Worm (Caenorhabditis elegans): Measurements from ENCODE around the gene slc-9B.1.

Gene slc-9B.1

DNA sequence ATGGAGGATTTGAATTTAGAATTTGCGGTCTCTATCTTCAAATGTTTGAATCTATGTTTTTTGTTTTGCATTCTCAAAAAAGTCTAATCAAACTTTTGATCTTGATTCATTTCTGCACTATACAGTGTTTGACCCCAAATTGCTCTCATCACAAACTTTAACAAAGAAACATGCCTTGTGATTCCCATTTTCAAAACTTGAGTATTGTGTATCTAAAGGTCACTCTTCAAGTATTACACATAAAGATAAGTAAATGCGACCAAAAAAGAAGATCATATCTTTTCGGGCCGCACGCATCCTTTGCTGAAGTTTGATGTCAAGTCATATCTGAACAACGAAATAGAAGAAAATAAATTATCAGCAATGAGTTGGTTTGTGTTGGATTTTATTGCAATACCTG lies 22.5 kb downstream of the slc-9B.1 start:
- TF ChIP-seq tbx-11 (GFP tag; IDR thresholded peaks at IDR 0.05) = no peak
- no peak for TF ChIP-seq flt-1 (GFP tag; IDR thresholded peaks at IDR 0.05)
- TF ChIP-seq ceh-36 (tag; optimal IDR thresholded peaks at IDR 0.05) = no peak

DNA sequence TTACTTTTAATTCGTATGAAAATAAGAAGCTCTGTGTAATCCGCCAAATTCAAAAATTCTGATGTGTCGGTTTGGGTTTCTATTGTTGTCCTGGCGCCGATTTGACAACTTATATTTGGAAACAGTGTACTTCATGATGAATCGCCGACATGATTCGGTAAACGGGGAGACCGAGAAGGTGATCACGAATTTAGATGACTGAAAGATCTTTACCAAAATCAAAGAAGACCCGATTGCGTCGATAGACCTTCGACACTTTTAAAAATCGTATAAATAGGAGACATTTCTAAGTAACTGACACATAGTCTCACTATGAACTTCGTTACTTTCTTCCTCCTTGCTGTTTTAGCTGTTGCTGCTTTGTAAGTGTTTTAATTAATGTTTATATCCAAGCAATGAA lies 23.0 kb downstream of the slc-9B.1 start, which contains the start of gene fip-5:
Gene fip-5, plus strand, starts transcription at position 312 of the 400 bp plus-strand sequence.
- TF ChIP-seq sea-1 (GFP tag; conservative IDR thresholded peaks at IDR 0.05) (no peak), ceh-13 (GFP tag; optimal IDR thresholded peaks at IDR 0.05) (no peak), hnd-1 (tag; optimal IDR thresholded peaks at IDR 0.05) (no peak), F13C5.2 (tag; optimal IDR thresholded peaks at IDR 0.05) (no peak), ceh-36 (tag; optimal IDR thresholded peaks at IDR 0.05) (no peak), tbx-37 (GFP tag; conservative IDR thresholded peaks at IDR 0.05) (no peak), flt-1 (GFP tag; IDR thresholded peaks at IDR 0.05) (no peak), ama-1 (optimal IDR thresholded peaks at IDR 0.05) (no peak), hmbx-1 (tag; optimal IDR thresholded peaks at IDR 0.05) (no peak), hmg-4 (GFP tag; optimal IDR thresholded peaks at IDR 0.05) (no peak), scrt-1 (GFP tag; IDR thresholded peaks at IDR 0.05) (no peak)

DNA sequence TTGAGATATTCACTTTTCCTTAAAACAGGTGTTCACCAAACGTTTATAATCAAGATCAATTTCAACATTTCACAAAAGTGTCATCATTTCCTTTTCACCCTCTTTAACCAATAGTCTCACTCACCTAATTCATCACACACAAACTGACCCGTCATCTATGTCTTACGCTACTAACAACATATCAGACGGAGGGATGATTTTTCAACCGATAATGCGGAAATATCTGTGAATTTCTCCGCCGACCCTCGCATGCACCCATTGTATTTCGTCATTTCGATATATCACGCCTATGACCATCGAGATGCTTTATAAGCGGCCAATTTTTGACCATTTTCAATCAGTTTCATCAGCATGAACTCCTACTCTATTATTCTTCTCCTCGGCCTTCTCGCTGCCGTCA lies 24.8 kb downstream of the slc-9B.1 start, which contains the start of gene fipr-21:
Gene fipr-21, plus strand, starts transcription at position 352 of the 400 bp plus-strand sequence.
- TF ChIP-seq hmbx-1 (tag; optimal IDR thresholded peaks at IDR 0.05) (no peak), hnd-1 (tag; optimal IDR thresholded peaks at IDR 0.05) (no peak), tra-4 (tag; optimal IDR thresholded peaks at IDR 0.05) (no peak), aly-1 (tag; optimal IDR thresholded peaks at IDR 0.05) (no peak), ets-7 (tag; optimal IDR thresholded peaks at IDR 0.05) (no peak), F13C5.2 (tag; optimal IDR thresholded peaks at IDR 0.05) (no peak), B0310.2 (tag; optimal IDR thresholded peaks at IDR 0.05) (no peak), hmg-4 (GFP tag; optimal IDR thresholded peaks at IDR 0.05) (no peak), ceh-36 (tag; optimal IDR thresholded peaks at IDR 0.05) (no peak), tbx-37 (GFP tag; conservative IDR thresholded peaks at IDR 0.05) (no peak), tbx-11 (GFP tag; IDR thresholded peaks at IDR 0.05) (no peak), ceh-13 (GFP tag; optimal IDR thresholded peaks at IDR 0.05) (no peak), sea-1 (GFP tag; conservative IDR thresholded peaks at IDR 0.05) (no peak), scrt-1 (GFP tag; IDR thresholded peaks at IDR 0.05) (no peak), ama-1 (optimal IDR thresholded peaks at IDR 0.05) (no peak), pes-1 (GFP tag; IDR thresholded peaks at IDR 0.05) (no peak)

DNA sequence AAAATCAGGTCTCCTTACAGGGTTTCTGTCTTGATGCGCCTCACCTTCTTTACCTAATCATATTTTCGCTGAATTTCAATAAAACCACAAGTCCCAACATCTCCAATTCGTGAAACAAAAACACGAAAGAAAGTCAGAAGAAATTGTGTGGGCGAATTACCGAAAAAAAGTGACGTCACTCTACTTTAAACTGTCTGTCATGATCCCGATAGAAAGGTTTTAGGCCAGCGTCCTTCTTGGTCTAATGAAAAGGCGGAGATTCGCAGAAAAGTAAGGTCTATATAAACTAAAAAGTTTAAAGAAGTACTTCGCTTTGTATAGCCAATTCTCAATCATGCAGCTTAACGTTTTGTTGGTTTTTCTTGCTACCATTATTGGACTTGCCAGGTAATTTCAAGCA lies 26.9 kb downstream of the slc-9B.1 start, which contains the start of gene cnc-8:
Gene cnc-8, plus strand, starts transcription at position 307 of the 400 bp plus-strand sequence.
- TF ChIP-seq tra-4 (tag; optimal IDR thresholded peaks at IDR 0.05) = no peak
- TF ChIP-seq hmg-4 (GFP tag; optimal IDR thresholded peaks at IDR 0.05) = no peak
- TF ChIP-seq hmbx-1 (tag; optimal IDR thresholded peaks at IDR 0.05) = no peak
- no peak for TF ChIP-seq ama-1 (optimal IDR thresholded peaks at IDR 0.05)
- no peak for TF ChIP-seq tbx-11 (GFP tag; IDR thresholded peaks at IDR 0.05)
- TF ChIP-seq scrt-1 (GFP tag; IDR thresholded peaks at IDR 0.05) = no peak
- no peak for TF ChIP-seq ets-7 (tag; optimal IDR thresholded peaks at IDR 0.05)
- TF ChIP-seq aly-1 (tag; optimal IDR thresholded peaks at IDR 0.05) = no peak
- TF ChIP-seq hnd-1 (tag; optimal IDR thresholded peaks at IDR 0.05) = no peak
- TF ChIP-seq ceh-36 (tag; optimal IDR thresholded peaks at IDR 0.05) = no peak
- no peak for TF ChIP-seq B0310.2 (tag; optimal IDR thresholded peaks at IDR 0.05)
- TF ChIP-seq sea-1 (GFP tag; conservative IDR thresholded peaks at IDR 0.05) = no peak
- no peak for TF ChIP-seq ceh-13 (GFP tag; optimal IDR thresholded peaks at IDR 0.05)
- TF ChIP-seq F13C5.2 (tag; optimal IDR thresholded peaks at IDR 0.05) = no peak
- TF ChIP-seq tbx-37 (GFP tag; conservative IDR thresholded peaks at IDR 0.05) = no peak
- no peak for TF ChIP-seq pes-1 (GFP tag; IDR thresholded peaks at IDR 0.05)
- no peak for TF ChIP-seq flt-1 (GFP tag; IDR thresholded peaks at IDR 0.05)

- TF ChIP-seq F13C5.2 (tag; optimal IDR thresholded peaks at IDR 0.05) (no peak), tbx-11 (GFP tag; IDR thresholded peaks at IDR 0.05) (no peak), ceh-13 (GFP tag; optimal IDR thresholded peaks at IDR 0.05) (no peak), ama-1 (optimal IDR thresholded peaks at IDR 0.05) (no peak), scrt-1 (GFP tag; IDR thresholded peaks at IDR 0.05) (no peak), pes-1 (GFP tag; IDR thresholded peaks at IDR 0.05) (no peak), hmbx-1 (tag; optimal IDR thresholded peaks at IDR 0.05) (no peak), ets-7 (tag; optimal IDR thresholded peaks at IDR 0.05) (no peak), tra-4 (tag; optimal IDR thresholded peaks at IDR 0.05) (no peak), sea-1 (GFP tag; conservative IDR thresholded peaks at IDR 0.05) (no peak), aly-1 (tag; optimal IDR thresholded peaks at IDR 0.05) (no peak), ceh-36 (tag; optimal IDR thresholded peaks at IDR 0.05) (no peak)
Observed at ce11 chrX:10306923-10307322, 27.5 kb downstream of the slc-9B.1 start.

- TF ChIP-seq F13C5.2 (tag; optimal IDR thresholded peaks at IDR 0.05) = no peak
- no peak for TF ChIP-seq tra-4 (tag; optimal IDR thresholded peaks at IDR 0.05)
- TF ChIP-seq tbx-37 (GFP tag; conservative IDR thresholded peaks at IDR 0.05) = no peak
- no peak for TF ChIP-seq aly-1 (tag; optimal IDR thresholded peaks at IDR 0.05)
- no peak for TF ChIP-seq ets-7 (tag; optimal IDR thresholded peaks at IDR 0.05)
Observed at ce11 chrX:10307495-10307894, 28.1 kb downstream of the slc-9B.1 start, which contains the start of gene F41E7.7. TSS of gene F41E7.7 (plus strand) at chrX:10307795.

ce11 chrX:10310366-10310765 lies 31.0 kb downstream of the slc-9B.1 start, which contains the start of gene F41E7.6:
TSS of gene F41E7.6 (minus strand) at chrX:10310466.
- no peak for TF ChIP-seq tra-4 (tag; optimal IDR thresholded peaks at IDR 0.05)

DNA sequence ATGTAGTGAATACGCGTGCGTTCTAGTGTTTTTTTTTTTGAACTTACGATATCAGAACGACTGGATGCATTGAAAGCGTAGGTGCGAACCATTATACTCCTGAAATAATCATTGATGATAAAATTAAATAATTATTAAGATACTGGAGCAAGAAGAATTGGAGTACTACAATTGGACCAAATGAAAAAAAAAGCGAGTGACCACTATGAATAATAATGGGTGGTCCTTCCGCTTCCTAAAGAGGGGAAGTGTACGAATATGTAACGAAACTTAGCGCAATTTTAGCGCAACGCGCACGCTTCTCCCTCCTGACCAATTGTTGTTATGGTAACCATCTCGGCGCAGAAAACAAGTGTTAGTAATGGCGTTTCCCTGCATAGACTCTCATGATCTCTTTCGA lies 36.5 kb downstream of the slc-9B.1 start, which contains the start of gene F41E7.9:
Gene F41E7.9, minus strand, starts transcription at position 101 of the 400 bp plus-strand sequence.
- TF ChIP-seq hnd-1 (tag; optimal IDR thresholded peaks at IDR 0.05) = no peak
- no peak for TF ChIP-seq tbx-11 (GFP tag; IDR thresholded peaks at IDR 0.05)
- no peak for TF ChIP-seq hmg-4 (GFP tag; optimal IDR thresholded peaks at IDR 0.05)
- TF ChIP-seq tbx-37 (GFP tag; conservative IDR thresholded peaks at IDR 0.05) = no peak
- TF ChIP-seq scrt-1 (GFP tag; IDR thresholded peaks at IDR 0.05) = no peak

Data from whole organism, early embryonic.